Worm (Caenorhabditis elegans): Measurements from ENCODE around the gene lon-1.

The lon-1 gene

DNA sequence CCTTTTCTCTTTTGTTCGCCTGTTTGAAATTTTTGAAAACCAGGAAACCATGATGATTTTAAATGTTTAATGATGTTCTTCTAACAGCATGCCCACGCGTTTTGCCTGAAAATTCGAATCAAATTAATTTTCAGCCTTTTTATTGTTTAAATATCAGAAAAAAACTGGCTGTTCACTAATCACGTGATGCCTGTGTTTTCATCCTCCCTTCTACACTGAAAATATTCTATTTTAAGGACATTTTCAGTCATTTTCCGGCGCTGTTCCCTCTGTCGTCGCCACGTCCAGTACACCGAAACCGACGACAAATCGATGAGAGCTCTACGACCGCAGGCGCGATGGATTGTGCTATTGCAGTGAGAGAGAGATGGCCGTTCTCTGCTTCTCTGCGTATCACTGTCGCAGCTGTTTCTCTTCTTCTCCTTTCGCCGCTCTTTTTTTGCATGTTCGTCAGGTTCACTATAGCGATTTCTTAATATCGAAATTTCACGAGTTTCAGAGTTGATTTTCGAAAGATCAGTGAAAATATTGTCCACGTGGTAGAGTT lies 24.4 kb upstream of the lon-1 start, which contains the start of gene F48E8.8 (continued):
- TF ChIP-seq repo-1 (tag; optimal IDR thresholded peaks at IDR 0.05) (no peak), madf-6 (GFP tag; IDR thresholded peaks at IDR 0.05) (no peak)

DNA sequence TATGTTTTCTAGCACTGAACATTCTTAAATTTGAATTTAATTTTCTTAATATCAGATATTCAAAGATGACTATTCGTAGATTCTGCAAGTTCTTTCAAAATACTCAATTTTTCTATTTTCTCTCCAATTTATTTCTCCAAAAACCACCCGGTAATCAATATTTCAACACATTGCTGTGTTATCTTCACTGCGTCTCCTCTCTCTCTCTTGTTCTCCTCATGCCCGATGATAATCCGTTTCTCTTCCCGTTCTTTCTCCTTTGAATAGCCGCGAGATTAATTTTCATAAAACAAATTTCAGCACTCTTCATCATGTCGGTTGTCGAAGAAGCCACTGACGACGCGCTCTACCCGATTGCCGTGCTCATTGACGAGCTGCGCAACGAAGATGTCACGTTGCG lies 23.8 kb upstream of the lon-1 start, which contains the start of gene paa-1:
Gene paa-1 (plus strand): TSS at position 301 of the 400 bp plus-strand sequence.
- TF ChIP-seq F33H1.4 (GFP tag; IDR thresholded peaks at IDR 0.05) (no peak), zim-3 (tag; optimal IDR thresholded peaks at IDR 0.05) (no peak), madf-6 (GFP tag; IDR thresholded peaks at IDR 0.05) (no peak), F57A8.1 (GFP tag; optimal IDR thresholded peaks at IDR 0.05) (no peak), ZK185.1 (tag; optimal IDR thresholded peaks at IDR 0.05; ENCODE audit: poor library complexity, severe bottlenecking) (no peak), ztf-18 (tag; optimal IDR thresholded peaks at IDR 0.05) (no peak), gei-17 (GFP tag; optimal IDR thresholded peaks at IDR 0.05) (no peak), zfh-2 (GFP tag; conservative IDR thresholded peaks at IDR 0.05) (no peak), athp-1 (tag; optimal IDR thresholded peaks at IDR 0.05) (no peak), cebp-2 (GFP tag; IDR thresholded peaks at IDR 0.05) (no peak), Y56A3A.18 (GFP tag; IDR thresholded peaks at IDR 0.05) (no peak), chd-7 (tag; optimal IDR thresholded peaks at IDR 0.05) (no peak), ets-4 (GFP tag; optimal IDR thresholded peaks at IDR 0.05) (no peak), ceh-100 (GFP tag; IDR thresholded peaks at IDR 0.05) (no peak), ztf-26 (tag; optimal IDR thresholded peaks at IDR 0.05) (no peak), B0336.3 (GFP tag; IDR thresholded peaks at IDR 0.05) (no peak), lin-54 (GFP tag; optimal IDR thresholded peaks at IDR 0.05) (no peak)

DNA sequence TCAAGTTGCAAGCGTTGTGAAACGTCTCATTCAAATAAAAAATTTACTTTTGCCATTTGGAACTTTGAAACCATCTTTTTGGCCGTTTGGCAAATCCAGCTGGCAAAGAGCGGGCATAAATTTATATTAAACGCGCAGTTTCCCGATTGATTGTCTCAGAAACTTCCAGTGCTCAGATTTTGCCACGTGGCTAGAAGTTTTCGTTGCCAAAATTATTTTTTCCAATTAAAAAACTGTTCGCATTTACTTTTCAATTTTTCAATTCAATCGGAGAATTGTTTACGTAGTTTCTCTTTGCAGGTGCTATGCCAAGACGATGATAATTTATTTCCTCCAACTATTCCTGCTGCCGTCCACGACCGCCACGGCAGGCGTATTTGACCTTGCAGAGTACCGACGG lies 21.0 kb upstream of the lon-1 start, which contains the start of gene F48E8.4:
Gene F48E8.4 (plus strand): TSS at position 301 of the 400 bp plus-strand sequence.
- TF ChIP-seq F39B2.1 (GFP tag; IDR thresholded peaks at IDR 0.05) (no peak), repo-1 (tag; optimal IDR thresholded peaks at IDR 0.05) (peak; percentile 19), mcd-1 (GFP tag; IDR thresholded peaks at IDR 0.05) (0 out of 2 replicates have a peak, but pooled peaks have one; percentile 16), snpc-4 (GFP tag; optimal IDR thresholded peaks at IDR 0.05) (no peak), snpc-4 (tag; optimal IDR thresholded peaks at IDR 0.05) (no peak), B0336.3 (GFP tag; IDR thresholded peaks at IDR 0.05) (0 out of 2 replicates have a peak, but pooled peaks have one; percentile 18), mel-28 (tag; optimal IDR thresholded peaks at IDR 0.05; ENCODE audit: borderline replicate concordance) (no peak), zim-3 (tag; optimal IDR thresholded peaks at IDR 0.05) (no peak), rec-8 (tag; optimal IDR thresholded peaks at IDR 0.05) (no peak), rpc-1 (optimal IDR thresholded peaks at IDR 0.05) (no peak), rpc-1 (tag; optimal IDR thresholded peaks at IDR 0.05) (no peak), hlh-26 (GFP tag; conservative IDR thresholded peaks at IDR 0.05) (no peak), madf-10 (tag; optimal IDR thresholded peaks at IDR 0.05) (no peak)

DNA sequence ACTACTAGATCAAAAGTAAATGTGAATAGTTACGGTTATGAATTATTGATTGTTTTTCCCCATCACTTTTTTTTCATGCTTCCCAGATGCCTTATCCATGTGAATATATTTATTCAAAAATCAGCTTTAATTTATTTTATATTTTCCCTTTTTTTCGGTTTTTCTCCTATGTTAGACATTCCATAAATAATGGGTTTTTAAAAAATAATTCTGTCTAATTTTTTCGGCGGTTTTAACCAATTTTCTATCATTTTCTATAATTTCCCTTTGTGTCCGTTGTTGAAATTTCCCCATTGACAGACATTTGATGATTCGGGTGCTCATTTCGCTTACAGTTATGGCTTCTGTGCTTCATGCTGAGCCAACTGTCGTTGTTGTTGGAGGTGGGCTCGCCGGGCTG lies 13.2 kb upstream of the lon-1 start, which contains the start of gene F48E8.3:
Gene F48E8.3 (plus strand): TSS at position 301 of the 400 bp plus-strand sequence.
- no peak for TF ChIP-seq madf-8 (GFP tag; conservative IDR thresholded peaks at IDR 0.05)
- TF ChIP-seq snpc-4 (GFP tag; optimal IDR thresholded peaks at IDR 0.05), result no peak
- TF ChIP-seq snpc-4 (tag; optimal IDR thresholded peaks at IDR 0.05), result no peak

DNA sequence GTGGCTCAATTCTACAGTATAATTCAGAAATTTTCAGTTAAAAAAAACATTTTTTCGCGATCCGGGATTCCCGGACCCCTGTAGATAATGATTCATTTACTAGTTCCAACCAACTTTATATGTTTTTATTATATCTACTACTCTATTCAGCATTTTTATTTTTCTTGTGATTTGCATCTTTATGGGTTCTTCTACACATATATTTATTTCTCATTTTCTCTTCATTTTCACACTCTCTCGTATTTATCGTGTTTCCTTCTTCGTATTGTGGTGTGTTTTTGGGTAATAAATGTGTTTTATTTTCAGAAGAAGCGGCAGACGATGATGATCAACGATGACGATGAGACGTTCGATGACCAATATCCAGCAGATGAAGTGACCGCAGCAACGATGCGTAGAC lies 10.2 kb upstream of the lon-1 start, which contains the start of gene F48E8.2:
Gene F48E8.2 (plus strand): TSS at position 301 of the 400 bp plus-strand sequence.
- TF ChIP-seq lin-54 (GFP tag; optimal IDR thresholded peaks at IDR 0.05) (no peak), ZK185.1 (tag; optimal IDR thresholded peaks at IDR 0.05; ENCODE audit: poor library complexity, severe bottlenecking) (no peak), F10E7.11 (tag; optimal IDR thresholded peaks at IDR 0.05) (no peak), hsf-1 (GFP tag; IDR thresholded peaks at IDR 0.05) (no peak), attf-5 (GFP tag; optimal IDR thresholded peaks at IDR 0.05) (no peak)

Measured in whole organism, young adult.